Fruit fly (Drosophila melanogaster) whole organism, prepupa: ENCODE measurements around the gene Indy-2.

Source experiments
- CG10631 ChIP-seq: fragments of 200-800 bp; sonication (Bioruptor generic); optimal IDR thresholded peaks from 2 replicates; lab custom pipeline; 2016; ENCODE audit warnings: missing biosample characterization, missing genetic modification characterization
- CG10669 ChIP-seq: fragments of 200-800 bp; sonication (Bioruptor generic); optimal IDR thresholded peaks from 3 replicates; lab custom pipeline; 2018; ENCODE audit warnings: missing biosample characterization, mild to moderate bottlenecking, missing genetic modification characterization, moderate library complexity
- CG11762 ChIP-seq: fragments of 200-800 bp; sonication (Bioruptor generic); optimal IDR thresholded peaks from 3 replicates; lab custom pipeline; 2016; ENCODE audit warnings: missing biosample characterization, missing genetic modification characterization; ENCODE audit not compliant: insufficient read depth
- CG15336 ChIP-seq: fragments of 200-800 bp; sonication (Bioruptor generic); IDR thresholded peaks from 2 replicates; pipeline ENCODE4 v1.3.6; 2022; ENCODE audit warnings: missing biosample characterization, missing genetic modification characterization
- CG1621 ChIP-seq: fragments of 200-800 bp; sonication (Bioruptor generic); optimal IDR thresholded peaks from 3 replicates; lab custom pipeline; 2018; ENCODE audit warnings: missing biosample characterization, mild to moderate bottlenecking, missing genetic modification characterization
- CG31627 ChIP-seq: fragments of 200-800 bp; sonication (Bioruptor generic); optimal IDR thresholded peaks from 3 replicates; lab custom pipeline; 2016; ENCODE audit warnings: missing biosample characterization, missing genetic modification characterization
- CG32006 ChIP-seq: fragments of 200-800 bp; sonication (Bioruptor generic); optimal IDR thresholded peaks from 3 replicates; lab custom pipeline; 2017; ENCODE audit warnings: missing biosample characterization, mild to moderate bottlenecking, missing genetic modification characterization
- CG3919 ChIP-seq: fragments of 200-800 bp; sonication (Bioruptor generic); optimal IDR thresholded peaks from 3 replicates; lab custom pipeline; 2016; ENCODE audit warnings: missing biosample characterization, missing genetic modification characterization
- CG4318 ChIP-seq: fragments of 200-800 bp; sonication (Bioruptor generic); optimal IDR thresholded peaks from 3 replicates; lab custom pipeline; 2017; ENCODE audit warnings: missing biosample characterization, mild to moderate bottlenecking, missing genetic modification characterization
- CG6163 ChIP-seq: fragments of 200-800 bp; sonication (Bioruptor generic); IDR thresholded peaks from 3 replicates; pipeline ENCODE4 v1.3.6; 2022; ENCODE audit warnings: missing biosample characterization, missing genetic modification characterization
- CG6808 ChIP-seq: fragments of 200-800 bp; sonication (Bioruptor generic); optimal IDR thresholded peaks from 3 replicates; lab custom pipeline; 2017; ENCODE audit warnings: missing biosample characterization, missing genetic modification characterization, mild to moderate bottlenecking, moderate library complexity, missing genetic modification reagents
- CG7368 ChIP-seq: fragments of 200-800 bp; sonication (Bioruptor generic); optimal IDR thresholded peaks from 3 replicates; lab custom pipeline; 2016; ENCODE audit warnings: missing biosample characterization, missing genetic modification characterization
- CG8632 ChIP-seq: fragments of 200-800 bp; sonication (Bioruptor generic); optimal IDR thresholded peaks from 3 replicates; lab custom pipeline; 2016; ENCODE audit warnings: missing biosample characterization, missing genetic modification characterization
- Eip75B ChIP-seq: fragments of 200-800 bp; sonication (Bioruptor generic); optimal IDR thresholded peaks from 3 replicates; lab custom pipeline; 2016; ENCODE audit warnings: missing biosample characterization, missing genetic modification characterization
- Eip93F ChIP-seq: fragments of 200-800 bp; sonication (Bioruptor generic); optimal IDR thresholded peaks from 2 replicates; lab custom pipeline; 2016; ENCODE audit warnings: missing biosample characterization, mild to moderate bottlenecking, missing genetic modification characterization
- Ets21C ChIP-seq: fragments of 200-800 bp; sonication (Bioruptor generic); optimal IDR thresholded peaks from 3 replicates; lab custom pipeline; 2016; ENCODE audit warnings: missing biosample characterization, missing genetic modification characterization
- Ets96B ChIP-seq: fragments of 200-800 bp; optimal IDR thresholded peaks from 2 replicates; lab custom pipeline; 2019; ENCODE audit warnings: missing biosample characterization, mild to moderate bottlenecking, missing genetic modification characterization, moderate library complexity
- Hr39 ChIP-seq: fragments of 200-800 bp; sonication (Bioruptor generic); optimal IDR thresholded peaks from 2 replicates; lab custom pipeline; 2016; ENCODE audit warnings: missing biosample characterization, missing genetic modification characterization
- Lpt ChIP-seq: fragments of 200-800 bp; sonication (Bioruptor generic); optimal IDR thresholded peaks from 3 replicates; lab custom pipeline; 2016; ENCODE audit warnings: missing biosample characterization, missing genetic modification characterization
- Smox ChIP-seq: fragments of 200-800 bp; sonication (Bioruptor generic); optimal IDR thresholded peaks from 3 replicates; lab custom pipeline; 2016; ENCODE audit warnings: missing biosample characterization, missing genetic modification characterization
- Sox102F ChIP-seq: fragments of 200-800 bp; sonication (Bioruptor generic); optimal IDR thresholded peaks from 2 replicates; lab custom pipeline; 2016; ENCODE audit warnings: missing biosample characterization, mild to moderate bottlenecking, missing genetic modification characterization
- Sox14 ChIP-seq: fragments of 200-800 bp; sonication (Bioruptor generic); optimal IDR thresholded peaks from 3 replicates; lab custom pipeline; 2016; ENCODE audit warnings: missing biosample characterization, missing genetic modification characterization
- Sox15 ChIP-seq: fragments of 200-800 bp; sonication (Bioruptor generic); optimal IDR thresholded peaks from 3 replicates; lab custom pipeline; 2016; ENCODE audit warnings: missing biosample characterization, missing genetic modification characterization
- cyc ChIP-seq: fragments of 200-800 bp; sonication (Bioruptor generic); optimal IDR thresholded peaks from 3 replicates; lab custom pipeline; 2016; ENCODE audit warnings: missing biosample characterization, missing genetic modification characterization
- dac ChIP-seq: fragments of 200-800 bp; sonication (Bioruptor generic); optimal IDR thresholded peaks from 2 replicates; lab custom pipeline; 2017; ENCODE audit warnings: missing biosample characterization, mild to moderate bottlenecking, missing genetic modification characterization
- dsx ChIP-seq: fragments of 200-800 bp; optimal IDR thresholded peaks from 3 replicates; lab custom pipeline; 2019; ENCODE audit warnings: missing biosample characterization, mild to moderate bottlenecking, missing genetic modification characterization, moderate library complexity; ENCODE audit not compliant: poor library complexity, severe bottlenecking
- eg ChIP-seq: fragments of 200-800 bp; sonication (Bioruptor generic); IDR thresholded peaks from 3 replicates; pipeline ENCODE4 v1.3.6; 2022; ENCODE audit warnings: missing biosample characterization, missing genetic modification characterization
- fd59A ChIP-seq: fragments of 200-800 bp; sonication (Bioruptor generic); optimal IDR thresholded peaks from 2 replicates; lab custom pipeline; 2017; ENCODE audit warnings: missing biosample characterization, mild to moderate bottlenecking, missing genetic modification characterization, missing genetic modification reagents
- fd85E ChIP-seq: fragments of 200-800 bp; sonication (Bioruptor generic); optimal IDR thresholded peaks from 3 replicates; lab custom pipeline; 2016; ENCODE audit warnings: missing biosample characterization, missing genetic modification characterization
- fkh ChIP-seq: fragments of 200-800 bp; sonication (Bioruptor generic); optimal IDR thresholded peaks from 3 replicates; lab custom pipeline; 2017; ENCODE audit warnings: missing biosample characterization, mild to moderate bottlenecking, missing genetic modification characterization, moderate library complexity
- lz ChIP-seq: fragments of 200-800 bp; sonication (Bioruptor generic); optimal IDR thresholded peaks from 3 replicates; lab custom pipeline; 2016; ENCODE audit warnings: missing biosample characterization, missing genetic modification characterization
- pdm3 ChIP-seq: fragments of 200-800 bp; sonication (Bioruptor generic); optimal IDR thresholded peaks from 3 replicates; lab custom pipeline; 2016; ENCODE audit warnings: missing biosample characterization, missing genetic modification characterization
- ss ChIP-seq, 2 experiments: fragments of 200-800 bp; sonication (Bioruptor generic); optimal IDR thresholded peaks; 2 replicates in 1 of 2; 3 replicates in 1 of 2; lab custom pipeline; 2017 to 2018; ENCODE audit warnings: mild to moderate bottlenecking in 2 of 2, missing biosample characterization in 2 of 2, missing genetic modification characterization in 2 of 2, moderate library complexity in 1 of 2
- svp ChIP-seq: fragments of 200-800 bp; sonication (Bioruptor generic); peaks from one replicate; lab custom pipeline; 2016; ENCODE audit warnings: missing biosample characterization, missing genetic modification characterization
- topi ChIP-seq: fragments of 200-800 bp; sonication (Bioruptor generic); optimal IDR thresholded peaks from 3 replicates; lab custom pipeline; 2016; ENCODE audit warnings: missing biosample characterization, missing genetic modification characterization
- vri ChIP-seq: fragments of 200-800 bp; sonication (Bioruptor generic); optimal IDR thresholded peaks from 3 replicates; lab custom pipeline; 2016; ENCODE audit warnings: missing biosample characterization, mild to moderate bottlenecking, missing genetic modification characterization

Indy-2 gene

DNA sequence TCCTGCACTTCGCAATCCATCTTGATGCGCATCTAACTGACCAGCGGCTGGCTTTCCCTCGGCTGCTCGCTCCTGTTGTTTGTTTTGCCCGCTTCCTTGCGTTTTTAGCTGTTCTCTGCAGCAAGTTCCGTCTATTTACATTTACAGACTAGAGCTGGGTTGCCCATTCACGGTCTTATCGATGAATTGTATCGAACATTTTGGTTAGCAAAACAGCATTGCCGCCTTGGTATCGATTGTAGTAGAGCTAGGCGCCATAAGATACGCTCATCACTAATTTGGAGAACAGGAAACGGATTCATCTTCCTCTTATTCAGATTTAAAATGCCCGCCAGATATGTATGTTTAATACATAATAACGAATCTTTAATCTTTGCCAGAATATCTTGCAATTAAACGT is 6.7 kb upstream of the Indy-2 start, which contains the start of gene Regnase-1 (continued):
- TF ChIP-seq fkh (peak; percentile 99), CG11762 (GFP tag; lab: Kevin White, UChicago) (peak; percentile 63), Sox102F (GFP tag; lab: Kevin White, UChicago) (no peak), CG32006 (GFP tag; lab: Kevin White, UChicago) (peak; percentile 47), topi (GFP tag; lab: Kevin White, UChicago) (peak; percentile 83), fd59A (GFP tag; lab: Kevin White, UChicago) (peak; percentile 45), pdm3 (GFP tag; lab: Kevin White, UChicago) (peak; percentile 85), CG15336 (no peak; the same call in 1 of the 2 replicates), Ets96B (tag; lab: Kevin White, UChicago) (no peak), Sox15 (GFP tag; lab: Kevin White, UChicago) (peak; percentile 35), Eip93F (GFP tag; lab: Kevin White, UChicago) (no peak), dac (peak; percentile 51), Eip75B (GFP tag; lab: Kevin White, UChicago) (peak; percentile 84), fd85E (GFP tag; lab: Kevin White, UChicago) (peak; percentile 84), eg (GFP tag; lab: Robert Waterston, UW) (peak; percentile 88), Hr39 (peak; percentile 71), dsx (GFP tag; lab: Kevin White, UChicago) (peak; percentile 73), Sox14 (peak; percentile 69), CG6808 (GFP tag; lab: Kevin White, UChicago) (peak; percentile 74), Smox (GFP tag; lab: Kevin White, UChicago) (peak; percentile 77), cyc (GFP tag; lab: Kevin White, UChicago) (peak; percentile 77), Lpt (GFP tag; lab: Kevin White, UChicago) (peak; percentile 29), Ets21C (GFP tag; lab: Kevin White, UChicago) (peak; percentile 51), CG6163 (GFP tag; lab: Robert Waterston, UW) (peak; percentile 89), CG7368 (peak; percentile 87), CG3919 (GFP tag; lab: Kevin White, UChicago) (peak; percentile 90), CG4318 (GFP tag; lab: Kevin White, UChicago) (no peak), vri (GFP tag; lab: Kevin White, UChicago) (no peak)

DNA sequence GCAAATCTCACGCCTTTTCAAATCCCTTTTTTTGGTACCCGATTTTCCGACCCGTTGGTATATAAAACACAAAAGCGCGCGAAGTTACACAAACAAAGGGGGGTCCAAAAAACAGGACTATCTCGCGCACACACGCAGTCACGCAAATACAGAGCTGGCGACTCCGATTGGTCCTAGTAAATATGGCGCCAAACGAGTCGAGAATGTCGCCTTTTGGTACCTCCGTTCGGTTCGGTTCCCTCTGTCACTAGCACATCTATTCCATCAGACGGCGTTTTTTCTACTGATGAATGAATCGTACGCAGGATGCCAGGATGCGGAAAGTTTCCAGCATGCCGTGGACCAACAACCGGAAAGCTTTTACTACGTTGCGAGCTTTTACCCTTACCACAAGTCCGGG is 13.3 kb downstream of the Indy-2 start, which contains the start of gene CG17193:
TSS of gene CG17193 (minus strand) at position 289 of the 400 bp plus-strand sequence.
- TF ChIP-seq CG10669 (GFP tag; lab: Kevin White, UChicago) (no peak), Eip75B (GFP tag; lab: Kevin White, UChicago) (no peak), dsx (GFP tag; lab: Kevin White, UChicago) (no peak), CG10631 (GFP tag; lab: Kevin White, UChicago) (no peak), pdm3 (GFP tag; lab: Kevin White, UChicago) (no peak), CG1621 (tag; lab: Kevin White, UChicago) (no peak), CG32006 (GFP tag; lab: Kevin White, UChicago) (no peak), ss (GFP tag; optimal IDR thresholded peaks at IDR 0.05; lab: Kevin White, UChicago) (no peak), lz (no peak), fd59A (GFP tag; lab: Kevin White, UChicago) (no peak), CG15336 (no peak), fkh (no peak), CG31627 (no peak), CG11762 (GFP tag; lab: Kevin White, UChicago) (no peak), CG6163 (GFP tag; lab: Robert Waterston, UW) (no peak), Ets96B (tag; lab: Kevin White, UChicago) (no peak), CG8632 (GFP tag; lab: Kevin White, UChicago) (no peak)

DNA sequence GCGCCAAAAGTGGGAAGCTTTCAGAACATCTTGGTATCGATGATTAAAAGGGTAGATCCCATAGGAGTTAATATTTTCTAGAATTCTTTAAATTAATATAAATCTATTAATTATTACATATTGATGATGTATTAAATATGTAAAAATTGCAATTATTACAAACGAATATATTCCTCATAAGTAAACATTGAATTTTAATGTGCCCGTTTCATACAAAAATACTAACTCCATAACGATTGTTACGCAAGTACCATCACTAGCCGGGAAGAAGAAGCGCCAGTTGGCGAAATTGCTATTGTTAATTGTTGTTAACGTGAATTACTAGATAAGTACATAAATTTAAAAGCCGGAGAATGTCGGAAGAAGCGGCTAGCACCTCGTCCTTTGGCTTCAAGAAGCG is 14.9 kb downstream of the Indy-2 start, which contains the start of gene mdlc:
TSS of gene mdlc (plus strand) at position 248 of the 400 bp plus-strand sequence.
- TF ChIP-seq Sox14 (no peak), fkh (peak; percentile 87), CG10631 (GFP tag; lab: Kevin White, UChicago) (peak; percentile 14), svp (GFP tag; lab: Kevin White, UChicago) (peak; percentile 71)
